Worm (Caenorhabditis elegans) whole organism, L3 larva: ENCODE measurements around the gene T06A10.2.

Source experiments
- aly-2 ChIP-seq: fragments of 150-350 bp; optimal IDR thresholded peaks from 2 replicates; lab custom pipeline; 2014; ENCODE audit warnings: missing biosample characterization, missing genetic modification characterization
- ceh-82 ChIP-seq: fragments of 150-350 bp; optimal IDR thresholded peaks from 2 replicates; lab custom pipeline; 2014; ENCODE audit warnings: missing biosample characterization, missing genetic modification characterization
- daf-12 ChIP-seq: fragments of 150-350 bp; optimal IDR thresholded peaks from 2 replicates; lab custom pipeline; 2014; ENCODE audit warnings: missing biosample characterization, missing genetic modification reagents, missing genetic modification characterization
- lin-39 ChIP-seq: fragments of 150-350 bp; optimal IDR thresholded peaks from 2 replicates; lab custom pipeline; 2018; ENCODE audit warnings: missing biosample characterization, missing genetic modification reagents, missing genetic modification characterization
- mdl-1 ChIP-seq: fragments of 150-350 bp; optimal IDR thresholded peaks from 2 replicates; lab custom pipeline; 2014; ENCODE audit warnings: missing biosample characterization, missing genetic modification characterization
- nhr-77 ChIP-seq: fragments of 150-350 bp; optimal IDR thresholded peaks from 2 replicates; lab custom pipeline; 2014; ENCODE audit warnings: missing biosample characterization, missing genetic modification characterization
- pha-4 ChIP-seq: fragments of 150-350 bp; optimal IDR thresholded peaks from 2 replicates; lab custom pipeline; 2014; ENCODE audit warnings: missing biosample characterization, missing genetic modification reagents, missing genetic modification characterization
- pqm-1 ChIP-seq: fragments of 150-350 bp; optimal IDR thresholded peaks from 2 replicates; lab custom pipeline; 2017; ENCODE audit warnings: missing biosample characterization, missing genetic modification characterization, inconsistent platforms
- skn-1 ChIP-seq: fragments of 150-350 bp; optimal IDR thresholded peaks from 2 replicates; lab custom pipeline; 2014; ENCODE audit warnings: missing biosample characterization, missing genetic modification characterization
- unc-62 ChIP-seq: fragments of 150-350 bp; sonication (generic microtip); optimal IDR thresholded peaks from 4 replicates; lab custom pipeline; 2014; ENCODE audit warnings: missing biosample characterization, missing genetic modification reagents, missing genetic modification characterization
- ztf-4 ChIP-seq: fragments of 150-350 bp; optimal IDR thresholded peaks from 2 replicates; lab custom pipeline; 2014; ENCODE audit warnings: missing biosample characterization, missing genetic modification characterization

DNA sequence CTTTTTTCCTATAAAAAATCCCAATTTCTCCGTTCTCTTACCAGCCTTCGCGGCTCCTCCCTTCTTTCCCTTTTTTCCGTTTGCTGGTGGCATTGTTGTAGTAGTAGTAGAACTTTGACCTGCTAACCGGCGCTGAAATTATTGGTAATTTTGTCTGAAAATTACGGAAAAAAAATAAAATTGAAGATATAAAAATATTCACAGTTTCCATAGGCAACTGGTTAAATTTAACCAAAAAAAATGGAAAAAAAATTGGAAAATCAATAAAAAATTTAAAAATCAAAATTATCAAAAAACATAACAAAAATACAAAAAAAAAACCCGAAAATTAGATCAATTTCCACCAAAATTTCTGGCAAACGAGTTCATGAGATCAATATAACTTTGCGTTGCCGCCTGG, 40.6 kb upstream of the T06A10.2 start, which contains the start of gene map-2:
- no peak for TF ChIP-seq mdl-1 (tag; lab: Kevin White, UChicago)
- TF ChIP-seq skn-1 (tag; lab: Kevin White, UChicago): no peak
- no peak for TF ChIP-seq pha-4 (tag; lab: Kevin White, UChicago)
- TF ChIP-seq pqm-1: no peak
- TF ChIP-seq nhr-77 (tag; lab: Kevin White, UChicago): no peak
- no peak for TF ChIP-seq lin-39 (tag; lab: Kevin White, UChicago)
- TF ChIP-seq aly-2: no peak
- no peak for TF ChIP-seq unc-62 (GFP tag; lab: Kevin White, UChicago)
- no peak for TF ChIP-seq ceh-82 (tag; lab: Kevin White, UChicago)
- TF ChIP-seq ztf-4 (tag; lab: Kevin White, UChicago): no peak
- TF ChIP-seq daf-12: no peak
